Worm (Caenorhabditis elegans): ENCODE measurements around the gene sra-4.

sra-4 gene

DNA sequence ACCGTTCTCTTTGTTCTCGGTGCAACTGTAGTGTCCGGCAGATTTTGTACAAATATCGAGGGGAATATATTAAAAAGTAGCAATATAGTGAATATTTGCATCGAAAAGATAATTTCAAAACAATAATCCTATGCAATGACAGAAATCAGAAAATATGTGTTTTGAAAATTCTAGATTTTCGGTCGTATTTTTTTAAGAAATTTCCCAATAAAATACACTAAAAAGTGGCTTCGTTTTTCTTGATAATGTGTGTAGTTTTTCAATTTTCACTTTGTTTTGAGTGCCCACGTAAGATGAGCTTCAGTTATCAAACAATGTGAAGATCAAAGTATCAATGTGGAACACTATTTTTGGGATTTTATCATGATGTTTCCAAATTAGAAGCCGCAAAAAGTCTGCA is 25.8 kb downstream of the sra-4 start, which contains the start of gene gcy-1:
TSS of gene gcy-1 (minus strand) at position 101 of the 400 bp plus-strand sequence.
- TF ChIP-seq T22C8.4 (GFP tag; IDR thresholded peaks at IDR 0.05): no peak
- no peak for TF ChIP-seq tab-1 (GFP tag; IDR thresholded peaks at IDR 0.05)
- TF ChIP-seq ref-1 (GFP tag; conservative IDR thresholded peaks at IDR 0.05): no peak
- TF ChIP-seq cog-1 (tag; optimal IDR thresholded peaks at IDR 0.05): no peak
- TF ChIP-seq klf-2 (GFP tag; conservative IDR thresholded peaks at IDR 0.05): no peak
- no peak for TF ChIP-seq ztf-29 (GFP tag; IDR thresholded peaks at IDR 0.05)
- TF ChIP-seq ztf-23 (GFP tag; IDR thresholded peaks at IDR 0.05): no peak
- TF ChIP-seq flt-1 (GFP tag; IDR thresholded peaks at IDR 0.05): no peak
- no peak for TF ChIP-seq med-1 (GFP tag; optimal IDR thresholded peaks at IDR 0.05; ENCODE audit: insufficient read depth)

DNA sequence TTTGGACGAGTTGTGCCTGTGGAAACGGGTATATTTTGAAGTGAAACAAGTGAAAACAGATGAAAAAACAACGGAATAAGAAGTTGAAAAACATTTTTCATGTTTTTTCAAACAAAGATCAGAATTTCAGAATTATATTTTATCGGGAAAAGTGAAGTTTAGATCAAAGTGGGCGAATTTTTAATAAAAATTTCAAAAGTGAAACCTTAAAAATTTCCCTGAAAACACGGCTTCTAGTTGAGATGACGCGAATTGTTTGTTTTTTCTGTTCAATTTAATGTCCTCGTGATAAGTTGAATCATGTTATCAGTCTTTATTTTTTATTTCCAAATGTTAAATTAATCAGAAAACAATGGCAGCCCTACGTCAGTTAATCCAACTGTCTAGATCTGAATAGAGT is 35.5 kb downstream of the sra-4 start, which contains the start of gene gcy-3:
TSS of gene gcy-3 (minus strand) at position 101 of the 400 bp plus-strand sequence.
- TF ChIP-seq T22C8.4 (GFP tag; IDR thresholded peaks at IDR 0.05) (no peak), flt-1 (GFP tag; IDR thresholded peaks at IDR 0.05) (no peak), ztf-23 (GFP tag; IDR thresholded peaks at IDR 0.05) (no peak), ztf-29 (GFP tag; IDR thresholded peaks at IDR 0.05) (no peak), ref-1 (GFP tag; conservative IDR thresholded peaks at IDR 0.05) (no peak), tab-1 (GFP tag; IDR thresholded peaks at IDR 0.05) (no peak)

DNA sequence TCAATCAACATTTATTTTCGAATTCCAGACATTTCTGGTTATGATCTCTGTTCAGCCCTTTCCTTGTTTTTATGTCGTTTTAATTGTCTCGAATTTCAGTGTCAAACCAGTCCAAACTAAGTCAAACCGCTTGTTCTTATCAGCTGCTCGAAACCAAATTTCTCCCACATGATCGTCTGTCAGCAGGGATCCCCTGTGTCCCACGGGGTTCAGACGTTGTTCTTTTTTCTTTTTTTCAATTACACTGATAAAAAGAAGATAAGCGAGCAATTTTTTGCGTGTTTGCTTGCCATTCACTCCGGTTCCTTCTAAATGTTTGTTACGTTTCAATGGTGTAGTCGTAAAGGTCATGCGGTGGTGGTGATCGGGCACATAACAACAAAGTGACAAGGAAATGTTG is 40.7 kb downstream of the sra-4 start:
- TF ChIP-seq cog-1 (tag; optimal IDR thresholded peaks at IDR 0.05) (no peak), ztf-23 (GFP tag; IDR thresholded peaks at IDR 0.05) (no peak), tab-1 (GFP tag; IDR thresholded peaks at IDR 0.05) (no peak), ref-1 (GFP tag; conservative IDR thresholded peaks at IDR 0.05) (no peak), flt-1 (GFP tag; IDR thresholded peaks at IDR 0.05) (no peak), T22C8.4 (GFP tag; IDR thresholded peaks at IDR 0.05) (no peak), klf-2 (GFP tag; conservative IDR thresholded peaks at IDR 0.05) (no peak), ztf-29 (GFP tag; IDR thresholded peaks at IDR 0.05) (no peak), med-1 (GFP tag; optimal IDR thresholded peaks at IDR 0.05; ENCODE audit: insufficient read depth) (no peak)

DNA sequence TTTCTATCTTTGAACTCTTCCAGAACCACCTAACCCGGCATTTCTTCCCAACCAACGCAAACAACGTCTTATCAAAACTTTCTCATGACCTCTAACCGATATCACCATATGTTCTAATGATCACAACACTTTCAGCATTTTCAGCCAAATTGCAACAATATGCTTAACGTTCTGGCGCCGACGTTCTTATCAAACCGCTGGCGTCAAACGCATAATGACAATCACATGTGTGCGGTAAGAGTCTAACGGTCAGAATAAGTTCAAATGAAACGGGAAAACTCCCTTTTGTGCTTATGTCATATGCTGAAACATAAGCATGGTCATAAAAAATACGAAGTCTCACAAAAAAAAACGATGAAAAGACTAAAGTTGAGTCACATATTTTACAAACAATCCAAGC is 41.8 kb downstream of the sra-4 start:
- no peak for TF ChIP-seq cog-1 (tag; optimal IDR thresholded peaks at IDR 0.05)
- TF ChIP-seq klf-2 (GFP tag; conservative IDR thresholded peaks at IDR 0.05): no peak
- no peak for TF ChIP-seq T22C8.4 (GFP tag; IDR thresholded peaks at IDR 0.05)
- TF ChIP-seq flt-1 (GFP tag; IDR thresholded peaks at IDR 0.05): no peak
- TF ChIP-seq ref-1 (GFP tag; conservative IDR thresholded peaks at IDR 0.05): no peak
- no peak for TF ChIP-seq tab-1 (GFP tag; IDR thresholded peaks at IDR 0.05)
- TF ChIP-seq med-1 (GFP tag; optimal IDR thresholded peaks at IDR 0.05; ENCODE audit: insufficient read depth): no peak
- no peak for TF ChIP-seq ztf-23 (GFP tag; IDR thresholded peaks at IDR 0.05)
- no peak for TF ChIP-seq ztf-29 (GFP tag; IDR thresholded peaks at IDR 0.05)

DNA sequence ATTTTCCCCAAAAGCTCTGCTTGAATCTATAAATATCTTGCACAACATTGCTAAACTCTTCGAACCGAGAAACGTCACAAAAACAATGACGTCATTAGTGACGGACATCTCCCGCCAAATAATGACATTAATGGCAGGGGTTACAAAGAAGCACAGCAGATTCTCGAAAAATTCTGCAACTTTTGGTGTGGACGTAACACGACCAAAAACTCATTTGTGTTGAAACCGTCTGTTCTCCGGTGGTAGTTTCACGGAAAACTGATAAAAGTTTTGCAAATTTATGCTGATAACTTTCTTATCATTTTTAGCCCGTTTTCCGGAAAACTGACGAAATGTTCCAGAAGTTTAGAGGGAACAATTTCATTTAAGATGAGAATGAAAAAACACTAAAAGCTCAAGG is 44.1 kb downstream of the sra-4 start:
- no peak for TF ChIP-seq T22C8.4 (GFP tag; IDR thresholded peaks at IDR 0.05)
- no peak for TF ChIP-seq med-1 (GFP tag; optimal IDR thresholded peaks at IDR 0.05; ENCODE audit: insufficient read depth)
- no peak for TF ChIP-seq cog-1 (tag; optimal IDR thresholded peaks at IDR 0.05)
- no peak for TF ChIP-seq ztf-23 (GFP tag; IDR thresholded peaks at IDR 0.05)
- no peak for TF ChIP-seq ztf-29 (GFP tag; IDR thresholded peaks at IDR 0.05)
- no peak for TF ChIP-seq klf-2 (GFP tag; conservative IDR thresholded peaks at IDR 0.05)
- TF ChIP-seq ref-1 (GFP tag; conservative IDR thresholded peaks at IDR 0.05): no peak

DNA sequence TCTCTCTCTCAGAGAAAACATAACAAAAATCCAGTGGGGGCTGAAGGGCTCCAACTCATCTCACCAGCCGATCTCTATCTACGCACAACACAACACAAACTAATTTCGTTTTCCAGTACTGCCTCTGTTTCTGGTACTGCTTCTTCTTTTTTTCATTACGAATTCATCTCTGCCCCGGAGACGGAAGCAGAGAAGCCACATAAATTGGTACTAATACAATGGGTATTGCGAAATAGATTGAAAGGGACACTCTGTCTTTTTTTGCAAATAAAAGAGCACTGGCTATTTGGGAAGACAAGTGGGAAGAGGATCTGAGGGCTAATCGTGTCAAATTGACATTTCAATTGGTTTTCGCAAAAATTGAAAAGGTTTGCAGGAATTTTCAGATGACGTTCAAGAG is 45.4 kb downstream of the sra-4 start:
- no peak for TF ChIP-seq tab-1 (GFP tag; IDR thresholded peaks at IDR 0.05)
- no peak for TF ChIP-seq ref-1 (GFP tag; conservative IDR thresholded peaks at IDR 0.05)
- TF ChIP-seq flt-1 (GFP tag; IDR thresholded peaks at IDR 0.05): no peak
- TF ChIP-seq T22C8.4 (GFP tag; IDR thresholded peaks at IDR 0.05): no peak
- TF ChIP-seq cog-1 (tag; optimal IDR thresholded peaks at IDR 0.05): no peak

DNA sequence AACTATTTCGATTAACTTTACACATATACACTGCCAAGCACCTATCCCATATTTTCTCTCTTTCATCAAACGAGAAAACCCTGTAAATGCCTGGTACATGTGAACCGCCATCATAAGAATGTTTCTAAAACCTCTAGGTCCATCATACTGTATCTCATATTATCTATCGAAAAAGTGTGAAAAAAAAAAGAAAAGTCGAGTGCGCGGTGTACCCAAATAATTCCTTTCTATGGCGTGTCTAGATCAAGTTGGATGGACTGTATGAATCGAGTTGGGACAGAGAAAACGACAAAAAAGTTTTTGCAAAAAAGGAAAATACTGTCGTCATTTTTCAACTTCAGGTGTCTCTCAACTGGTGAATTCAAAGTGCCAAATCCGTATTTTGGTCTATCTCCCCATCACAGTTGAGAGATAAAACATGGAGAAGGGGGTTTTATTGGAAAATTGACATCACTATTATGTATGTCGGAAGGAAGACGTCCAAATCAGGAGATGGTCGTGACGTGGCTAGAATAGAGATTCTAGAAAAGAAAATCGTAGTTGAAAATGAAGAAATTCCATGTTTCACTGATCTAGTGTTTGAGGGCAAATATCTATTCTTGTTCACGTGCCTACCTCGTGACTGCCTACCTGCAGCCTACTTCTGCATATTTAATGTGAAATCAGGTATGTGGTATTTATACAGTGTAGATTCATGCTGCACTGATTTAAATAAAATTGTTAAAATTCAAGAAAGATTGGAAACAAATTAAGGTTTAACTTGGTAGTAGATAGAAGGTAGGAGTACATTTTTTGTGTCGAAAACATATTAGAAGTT is 49.2 kb downstream of the sra-4 start:
- no peak for TF ChIP-seq med-1 (GFP tag; optimal IDR thresholded peaks at IDR 0.05; ENCODE audit: insufficient read depth)
- no peak for TF ChIP-seq cog-1 (tag; optimal IDR thresholded peaks at IDR 0.05)
- TF ChIP-seq ref-1 (GFP tag; conservative IDR thresholded peaks at IDR 0.05): no peak
- TF ChIP-seq ztf-29 (GFP tag; IDR thresholded peaks at IDR 0.05): no peak
- no peak for TF ChIP-seq ztf-23 (GFP tag; IDR thresholded peaks at IDR 0.05)
- no peak for TF ChIP-seq T22C8.4 (GFP tag; IDR thresholded peaks at IDR 0.05)
- no peak for TF ChIP-seq tab-1 (GFP tag; IDR thresholded peaks at IDR 0.05)
- TF ChIP-seq klf-2 (GFP tag; conservative IDR thresholded peaks at IDR 0.05): no peak
- TF ChIP-seq flt-1 (GFP tag; IDR thresholded peaks at IDR 0.05): no peak

Measured in whole organism, midembryonic.